Fruit fly (Drosophila melanogaster): ENCODE results near the gene MCU.

DNA sequence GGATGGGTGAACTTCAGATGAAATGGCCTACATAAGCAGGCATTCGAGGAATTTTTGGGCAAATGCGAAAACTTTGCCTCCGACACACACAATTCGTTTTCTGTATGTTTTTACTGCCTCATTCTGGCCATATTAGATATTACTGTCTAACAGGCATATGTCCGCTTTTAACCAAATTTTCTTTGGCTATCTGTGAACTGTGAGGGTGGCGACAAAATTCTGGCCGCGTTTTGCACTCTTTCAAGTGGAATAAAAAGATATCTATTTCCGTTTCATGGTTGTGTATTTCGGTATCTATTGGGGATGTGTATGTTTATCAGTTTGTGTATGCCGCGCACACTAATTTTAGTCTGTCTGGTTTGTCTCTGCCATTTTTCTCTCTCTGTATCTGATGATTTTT, 8.0 kb downstream of the MCU start:
- TF ChIP-seq usp (GFP tag; optimal IDR thresholded peaks at IDR 0.05): no peak
- no peak for TF ChIP-seq Dll (optimal IDR thresholded peaks at IDR 0.05)
- no peak for TF ChIP-seq pan (optimal IDR thresholded peaks at IDR 0.05)
- TF ChIP-seq EcR (GFP tag; optimal IDR thresholded peaks at IDR 0.05): no peak
